Fruit fly (Drosophila melanogaster) whole organism, embryonic: ENCODE measurements around the gene Rpn10.
A peak's percentile ranks its signal among the peaks of the same experiment; 100 is the strongest.

Experiments used
- Asciz ChIP-seq: fragments of 200-800 bp; sonication (Bioruptor generic); optimal IDR thresholded peaks from 2 replicates; lab custom pipeline; 2017; ENCODE audit warnings: missing biosample characterization, mild to moderate bottlenecking, missing genetic modification characterization, missing genetic modification reagents
- Awh ChIP-seq: fragments of 200-800 bp; sonication (Bioruptor generic); IDR thresholded peaks from 2 replicates; pipeline ENCODE4, ENCODE4 v1.3.6; 2022; ENCODE audit warnings: missing biosample characterization, missing genetic modification characterization
- Bdp1 ChIP-seq: fragments of 200-800 bp; sonication (Bioruptor generic); optimal IDR thresholded peaks from 3 replicates; lab custom pipeline; 2016; ENCODE audit warnings: missing biosample characterization, missing genetic modification characterization
- Bteb2 ChIP-seq: fragments of 200-800 bp; sonication (Bioruptor generic); optimal IDR thresholded peaks from 2 replicates; lab custom pipeline; 2016; ENCODE audit warnings: missing biosample characterization, missing genetic modification characterization
- CG1024 ChIP-seq: fragments of 200-800 bp; sonication (Bioruptor generic); IDR thresholded peaks from 2 replicates; pipeline ENCODE4 v1.3.6; 2022; ENCODE audit warnings: missing biosample characterization, missing genetic modification characterization
- CG10654 ChIP-seq: fragments of 200-800 bp; sonication (Bioruptor generic); optimal IDR thresholded peaks from 2 replicates; lab custom pipeline; 2016; ENCODE audit warnings: missing biosample characterization, missing genetic modification characterization
- CG11695 ChIP-seq: fragments of 200-800 bp; sonication (Bioruptor generic); IDR thresholded peaks from 3 replicates; pipeline ENCODE4 v1.3.6; 2022; ENCODE audit warnings: missing biosample characterization, missing genetic modification characterization
- CG12104 ChIP-seq: fragments of 200-800 bp; sonication (Bioruptor generic); optimal IDR thresholded peaks from 3 replicates; lab custom pipeline; 2016; ENCODE audit warnings: missing biosample characterization, missing genetic modification characterization
- CG13424 ChIP-seq: fragments of 200-800 bp; sonication (Bioruptor generic); optimal IDR thresholded peaks from 2 replicates; lab custom pipeline; 2019; ENCODE audit warnings: missing biosample characterization, mild to moderate bottlenecking, missing genetic modification characterization, moderate library complexity
- CG14710 ChIP-seq: fragments of 200-800 bp; sonication (Bioruptor generic); optimal IDR thresholded peaks from 3 replicates; lab custom pipeline; 2019; ENCODE audit warnings: missing biosample characterization, mild to moderate bottlenecking, missing genetic modification characterization, moderate library complexity
- CG16813 ChIP-seq: fragments of 200-800 bp; sonication (Bioruptor generic); IDR thresholded peaks from 3 replicates; pipeline ENCODE4 v1.3.6; 2022; ENCODE audit warnings: missing biosample characterization, missing genetic modification characterization; ENCODE audit not compliant: partially characterized antibody
- CG17802 ChIP-seq: fragments of 200-800 bp; sonication (Bioruptor generic); optimal IDR thresholded peaks from 2 replicates; lab custom pipeline; 2018; ENCODE audit warnings: missing biosample characterization, mild to moderate bottlenecking, missing genetic modification characterization, moderate library complexity
- CG18011 ChIP-seq: fragments of 200-800 bp; sonication (Bioruptor generic); optimal IDR thresholded peaks from 2 replicates; lab custom pipeline; 2017; ENCODE audit warnings: missing biosample characterization, missing genetic modification characterization, mild to moderate bottlenecking, moderate library complexity, missing genotype
- CG31224 ChIP-seq: fragments of 200-800 bp; sonication (Bioruptor generic); IDR thresholded peaks from 2 replicates; pipeline ENCODE4 v1.3.6; 2022; ENCODE audit warnings: missing biosample characterization, missing genetic modification characterization
- CG31365 ChIP-seq: fragments of 200-800 bp; sonication (Bioruptor generic); optimal IDR thresholded peaks from 2 replicates; lab custom pipeline; 2018; ENCODE audit warnings: missing biosample characterization, mild to moderate bottlenecking, missing genetic modification characterization
- CG32532 ChIP-seq: fragments of 200-800 bp; sonication (Bioruptor generic); IDR thresholded peaks from 2 replicates; pipeline ENCODE4 v1.3.6; 2022; ENCODE audit warnings: missing biosample characterization, missing genetic modification characterization
- CG6689 ChIP-seq: fragments of 200-800 bp; sonication (Bioruptor generic); IDR thresholded peaks from 2 replicates; pipeline ENCODE4 v1.3.6; 2022; ENCODE audit warnings: missing biosample characterization, missing genetic modification characterization
- CG7271 ChIP-seq: fragments of 200-800 bp; sonication (Bioruptor generic); optimal IDR thresholded peaks from 2 replicates; lab custom pipeline; 2018; ENCODE audit warnings: missing biosample characterization, mild to moderate bottlenecking, missing genetic modification characterization, moderate library complexity
- CG7372 ChIP-seq: fragments of 200-800 bp; sonication (Bioruptor generic); IDR thresholded peaks from 2 replicates; pipeline ENCODE4 v1.3.6; 2022; ENCODE audit warnings: missing biosample characterization, missing genetic modification characterization
- CG8281 ChIP-seq: fragments of 200-800 bp; sonication (Bioruptor generic); optimal IDR thresholded peaks from 2 replicates; lab custom pipeline; 2018; ENCODE audit warnings: missing biosample characterization, mild to moderate bottlenecking, missing genetic modification characterization, moderate library complexity
- CG9609 ChIP-seq: fragments of 200-800 bp; sonication (Bioruptor generic); optimal IDR thresholded peaks from 3 replicates; lab custom pipeline; 2016; ENCODE audit warnings: missing biosample characterization, missing genetic modification characterization
- CG9797 ChIP-seq: fragments of 200-800 bp; sonication (Bioruptor generic); optimal IDR thresholded peaks from 3 replicates; lab custom pipeline; 2018; ENCODE audit warnings: missing biosample characterization, mild to moderate bottlenecking, missing genetic modification characterization
- D19A ChIP-seq: fragments of 200-800 bp; optimal IDR thresholded peaks from 3 replicates; lab custom pipeline; 2019; ENCODE audit warnings: missing biosample characterization, mild to moderate bottlenecking, missing genetic modification characterization, moderate library complexity
- Eip74EF ChIP-seq, 2 experiments: fragments of 200-800 bp in 1 of 2; fragments of >200 bp in 1 of 2; sonication (Bioruptor generic) in 1 of 2; optimal IDR thresholded peaks; 2 replicates each; lab custom pipeline; 2017 to 2019; ENCODE audit warnings: missing biosample characterization in 2 of 2, missing genetic modification characterization in 2 of 2, mild to moderate bottlenecking in 1 of 2, moderate library complexity in 1 of 2
- Fer3 ChIP-seq: fragments of 200-800 bp; sonication (Bioruptor generic); optimal IDR thresholded peaks from 2 replicates; lab custom pipeline; 2018; ENCODE audit warnings: missing biosample characterization, mild to moderate bottlenecking, missing genetic modification characterization, moderate library complexity
- Hand ChIP-seq: fragments of 200-800 bp; sonication (Bioruptor generic); optimal IDR thresholded peaks from 2 replicates; lab custom pipeline; 2017; ENCODE audit warnings: mild to moderate bottlenecking, missing biosample characterization, missing genetic modification reagents, missing genetic modification characterization
- Hr51 ChIP-seq, 2 experiments: fragments of 200-800 bp; sonication (Bioruptor generic); optimal IDR thresholded peaks; 2 replicates in 1 of 2; 3 replicates in 1 of 2; lab custom pipeline; 2016 to 2018; ENCODE audit warnings: missing biosample characterization in 2 of 2, missing genetic modification characterization in 2 of 2, mild to moderate bottlenecking in 1 of 2, moderate library complexity in 1 of 2
- Kr ChIP-seq: fragments of 200-800 bp; sonication (Bioruptor generic); optimal IDR thresholded peaks from 2 replicates; lab custom pipeline; 2017; ENCODE audit warnings: missing biosample characterization, mild to moderate bottlenecking, missing genetic modification characterization
- Nf-YB ChIP-seq: fragments of 200-800 bp; sonication (Bioruptor generic); optimal IDR thresholded peaks from 3 replicates; lab custom pipeline; 2019; ENCODE audit warnings: missing biosample characterization, mild to moderate bottlenecking, missing genetic modification characterization, moderate library complexity
- Oli ChIP-seq: fragments of 200-800 bp; sonication (Bioruptor generic); optimal IDR thresholded peaks from 2 replicates; lab custom pipeline; 2018; ENCODE audit warnings: missing biosample characterization, mild to moderate bottlenecking, missing genetic modification characterization, moderate library complexity
- Poxn ChIP-seq: fragments of 200-800 bp; sonication (Bioruptor generic); IDR thresholded peaks from 2 replicates; pipeline ENCODE4 v1.3.6; 2022; ENCODE audit warnings: missing biosample characterization, missing genetic modification characterization
- Xbp1 ChIP-seq: fragments of 200-800 bp; sonication (Bioruptor generic); optimal IDR thresholded peaks from 3 replicates; lab custom pipeline; 2016; ENCODE audit warnings: missing biosample characterization, mild to moderate bottlenecking, missing genetic modification characterization
- al ChIP-seq: fragments of 200-800 bp; sonication (Bioruptor generic); IDR thresholded peaks from 2 replicates; pipeline ENCODE4 v1.3.6; 2022; ENCODE audit warnings: missing biosample characterization, missing genetic modification characterization
- ap ChIP-seq: fragments of 200-800 bp; sonication (Bioruptor generic); IDR thresholded peaks from 2 replicates; pipeline ENCODE4 v1.3.6; 2022; ENCODE audit warnings: missing biosample characterization, missing genetic modification characterization
- bbx ChIP-seq: fragments of 200-800 bp; sonication (Bioruptor generic); IDR thresholded peaks from 2 replicates; pipeline ENCODE4 v1.3.6; 2022; ENCODE audit warnings: missing biosample characterization, missing genetic modification characterization; ENCODE audit not compliant: partially characterized antibody
- bcd ChIP-seq: fragments of 200-800 bp; sonication (Bioruptor generic); optimal IDR thresholded peaks from 2 replicates; lab custom pipeline; 2017; ENCODE audit warnings: missing biosample characterization, mild to moderate bottlenecking, missing genetic modification characterization
- gfzf ChIP-seq: fragments of 200-800 bp; sonication (Bioruptor generic); optimal IDR thresholded peaks from 2 replicates; lab custom pipeline; 2016; ENCODE audit warnings: missing biosample characterization, mild to moderate bottlenecking, missing genetic modification characterization, moderate library complexity
- h ChIP-seq: fragments of >200 bp; optimal IDR thresholded peaks from 2 replicates; lab custom pipeline; 2017
- oc ChIP-seq: fragments of 200-800 bp; sonication (Bioruptor generic); optimal IDR thresholded peaks from 2 replicates; lab custom pipeline; 2018; ENCODE audit warnings: missing biosample characterization, mild to moderate bottlenecking, missing genetic modification characterization, moderate library complexity
- odd ChIP-seq: fragments of 200-800 bp; sonication (Bioruptor generic); optimal IDR thresholded peaks from 2 replicates; lab custom pipeline; 2017; ENCODE audit warnings: missing biosample characterization, mild to moderate bottlenecking, missing genetic modification characterization
- phol ChIP-seq: fragments of 200-800 bp; sonication (Bioruptor generic); optimal IDR thresholded peaks from 3 replicates; lab custom pipeline; 2018; ENCODE audit warnings: missing biosample characterization, mild to moderate bottlenecking, missing genetic modification characterization, moderate library complexity
- pros ChIP-seq: fragments of 200-800 bp; sonication (Bioruptor generic); optimal IDR thresholded peaks from 3 replicates; lab custom pipeline; 2019; ENCODE audit warnings: missing biosample characterization, mild to moderate bottlenecking, missing genetic modification characterization, moderate library complexity
- ro ChIP-seq: fragments of 200-800 bp; sonication (Bioruptor generic); IDR thresholded peaks from 2 replicates; pipeline ENCODE4 v1.3.6; 2022; ENCODE audit warnings: missing biosample characterization, missing genetic modification characterization
- sd ChIP-seq: fragments of 200-800 bp; sonication (Bioruptor generic); optimal IDR thresholded peaks from 3 replicates; lab custom pipeline; 2018; ENCODE audit warnings: missing biosample characterization, mild to moderate bottlenecking, missing genetic modification characterization, moderate library complexity
- tna ChIP-seq: fragments of 200-800 bp; sonication (Bioruptor generic); IDR thresholded peaks from 2 replicates; pipeline ENCODE4 v1.3.6; 2022; ENCODE audit warnings: missing biosample characterization, missing genetic modification characterization; ENCODE audit not compliant: partially characterized antibody
- trem ChIP-seq: fragments of 200-800 bp; optimal IDR thresholded peaks from 3 replicates; lab custom pipeline; 2019; ENCODE audit warnings: missing biosample characterization, mild to moderate bottlenecking, missing genetic modification characterization, moderate library complexity
- unpg ChIP-seq: fragments of 200-800 bp; sonication (Bioruptor generic); optimal IDR thresholded peaks from 3 replicates; lab custom pipeline; 2018; ENCODE audit warnings: missing biosample characterization, mild to moderate bottlenecking, missing genetic modification characterization, moderate library complexity
- yki ChIP-seq: fragments of >200 bp; optimal IDR thresholded peaks from 3 replicates; lab custom pipeline; 2018

Gene Rpn10

DNA sequence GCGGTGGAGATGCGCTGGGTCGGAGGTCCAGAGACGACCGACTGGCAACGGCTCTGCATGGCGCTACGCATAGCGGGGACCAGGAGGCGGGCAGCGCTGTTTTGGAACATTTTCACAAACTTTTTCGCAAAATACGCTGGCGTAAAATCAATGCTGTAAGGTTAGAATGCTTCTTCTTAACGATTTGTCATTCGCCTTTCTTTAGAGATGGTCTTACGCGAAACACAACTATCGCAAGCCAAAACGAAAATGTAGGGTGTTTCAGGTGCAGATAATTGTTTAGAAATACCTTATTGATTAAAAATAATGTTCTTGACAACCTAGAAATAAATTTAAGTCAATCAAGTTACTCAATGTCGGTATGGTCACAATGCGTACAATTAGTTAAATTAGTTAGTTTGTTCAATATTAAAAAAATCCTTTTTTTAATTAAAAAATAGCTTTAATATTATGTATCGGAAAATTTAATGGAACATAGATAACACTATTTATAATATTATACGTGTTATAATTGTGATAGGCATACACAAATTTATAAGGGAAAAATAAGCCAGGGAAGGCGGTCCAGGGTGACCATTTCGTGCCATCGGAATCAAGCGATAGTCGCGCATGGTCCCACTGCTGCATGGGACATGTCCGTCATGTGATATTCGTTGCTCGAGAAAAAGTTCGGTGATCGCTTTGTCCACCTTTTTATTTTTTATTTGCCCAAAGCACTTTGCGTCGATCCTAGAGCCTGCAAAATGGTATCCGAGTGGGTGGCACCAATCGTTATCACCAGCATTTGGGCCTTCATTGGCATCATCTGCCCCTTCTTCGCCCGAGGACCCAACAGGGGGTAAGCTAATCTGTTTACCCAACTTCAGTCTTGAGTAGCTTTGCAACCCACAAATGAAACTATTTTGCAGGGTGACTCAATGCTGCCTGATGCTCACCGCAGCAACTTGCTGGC is 2.7 kb downstream of the Rpn10 start, which contains the start of the genes COX8 and VhaM9.7-b (continued):
- TF ChIP-seq Nf-YB (GFP tag; lab: Kevin White, UChicago) (no peak), CG7372 (GFP tag; lab: Robert Waterston, UW) (no peak; the same call in none of the 2 replicates), CG32532 (peak; percentile 70; the same call in 1 of the 2 replicates), CG9797 (GFP tag; lab: Kevin White, UChicago) (peak; percentile 86), CG14710 (tag; lab: Kevin White, UChicago) (peak; percentile 82), CG11695 (GFP tag; lab: Robert Waterston, UW) (no peak), tna (GFP tag; lab: Robert Waterston, UW) (0 out of 2 replicates have a peak, but pooled peaks have one; percentile 28), phol (tag; lab: Kevin White, UChicago) (peak; percentile 77), gfzf (GFP tag; lab: Kevin White, UChicago) (peak; percentile 69), Oli (tag; lab: Kevin White, UChicago) (no peak), h (lab: Kevin White, UChicago) (no peak), Bdp1 (GFP tag; lab: Kevin White, UChicago) (no peak), Awh (no peak), al (GFP tag; lab: Robert Waterston, UW) (peak; percentile 57; the same call in 1 of the 2 replicates), unpg (GFP tag; lab: Kevin White, UChicago) (no peak), yki (lab: Kevin White, UChicago) (no peak), Bteb2 (GFP tag; lab: Kevin White, UChicago) (no peak), CG8281 (tag; lab: Kevin White, UChicago) (peak; percentile 64), Xbp1 (GFP tag; lab: Kevin White, UChicago) (peak; percentile 72), Hr51 (GFP tag; optimal IDR thresholded peaks at IDR 0.05; lab: Kevin White, UChicago) (peak in 1 of 2 experiments; percentile 30), CG7271 (no peak), Kr (GFP tag; lab: Kevin White, UChicago) (no peak), oc (tag; lab: Kevin White, UChicago) (no peak), D19A (tag; lab: Kevin White, UChicago) (no peak), trem (tag; lab: Kevin White, UChicago) (peak; percentile 40), CG12104 (GFP tag; lab: Kevin White, UChicago) (peak; percentile 41), CG31365 (no peak), pros (GFP tag; lab: Kevin White, UChicago) (no peak), ap (GFP tag; lab: Robert Waterston, UW) (no peak), CG13424 (peak; percentile 70), CG1024 (GFP tag; lab: Robert Waterston, UW) (0 out of 2 replicates have a peak, but pooled peaks have one; percentile 16), bcd (no peak), CG17802 (no peak), CG9609 (peak; percentile 25), bbx (GFP tag; lab: Robert Waterston, UW) (peak; percentile 65), Asciz (no peak), odd (GFP tag; lab: Kevin White, UChicago) (no peak), ro (GFP tag; lab: Robert Waterston, UW) (no peak), CG31224 (GFP tag; lab: Robert Waterston, UW) (peak; percentile 8; the same call in 1 of the 2 replicates), sd (tag; lab: Kevin White, UChicago) (no peak), CG18011 (GFP tag; lab: Kevin White, UChicago) (peak; percentile 76), CG6689 (GFP tag; lab: Robert Waterston, UW) (peak; percentile 95), Poxn (GFP tag; lab: Robert Waterston, UW) (no peak; the same call in 1 of the 2 replicates), CG16813 (GFP tag; lab: Robert Waterston, UW) (peak; percentile 80), Hand (GFP tag; lab: Kevin White, UChicago) (no peak), Eip74EF (GFP tag; optimal IDR thresholded peaks at IDR 0.05; lab: Kevin White, UChicago) (no peak), Fer3 (tag; lab: Kevin White, UChicago) (no peak), CG10654 (peak; percentile 48)
